Worm (Caenorhabditis elegans) whole organism, late embryonic: ENCODE measurements around the gene F38A6.5.

Source experiments
- dmd-4 ChIP-seq: sonication (generic microtip); optimal IDR thresholded peaks from 2 replicates; lab custom pipeline; 2016; ENCODE audit warnings: borderline replicate concordance, missing genetic modification characterization, missing compliant biosample characterization
- hlh-6 ChIP-seq: sonication (generic microtip); optimal IDR thresholded peaks from 2 replicates; lab custom pipeline; 2016; ENCODE audit warnings: missing genotype, missing genetic modification characterization, missing compliant biosample characterization
- lin-11 ChIP-seq: fragments of 200-800 bp; sonication (Bioruptor generic); optimal IDR thresholded peaks from 2 replicates; lab custom pipeline; 2018; ENCODE audit warnings: mild to moderate bottlenecking, missing genetic modification characterization, missing compliant biosample characterization
- madf-2 ChIP-seq: sonication (generic microtip); optimal IDR thresholded peaks from 2 replicates; lab custom pipeline; 2017; ENCODE audit warnings: missing genetic modification characterization, missing compliant biosample characterization
- nfya-1 ChIP-seq: sonication (generic microtip); optimal IDR thresholded peaks from 2 replicates; lab custom pipeline; 2017; ENCODE audit warnings: missing genetic modification characterization, mild to moderate bottlenecking, missing compliant biosample characterization, antibody characterized with exemption, moderate library complexity
- unc-42 ChIP-seq: sonication (generic microtip); optimal IDR thresholded peaks from 2 replicates; lab custom pipeline; 2016; ENCODE audit warnings: missing genotype, missing genetic modification characterization, missing compliant biosample characterization

DNA sequence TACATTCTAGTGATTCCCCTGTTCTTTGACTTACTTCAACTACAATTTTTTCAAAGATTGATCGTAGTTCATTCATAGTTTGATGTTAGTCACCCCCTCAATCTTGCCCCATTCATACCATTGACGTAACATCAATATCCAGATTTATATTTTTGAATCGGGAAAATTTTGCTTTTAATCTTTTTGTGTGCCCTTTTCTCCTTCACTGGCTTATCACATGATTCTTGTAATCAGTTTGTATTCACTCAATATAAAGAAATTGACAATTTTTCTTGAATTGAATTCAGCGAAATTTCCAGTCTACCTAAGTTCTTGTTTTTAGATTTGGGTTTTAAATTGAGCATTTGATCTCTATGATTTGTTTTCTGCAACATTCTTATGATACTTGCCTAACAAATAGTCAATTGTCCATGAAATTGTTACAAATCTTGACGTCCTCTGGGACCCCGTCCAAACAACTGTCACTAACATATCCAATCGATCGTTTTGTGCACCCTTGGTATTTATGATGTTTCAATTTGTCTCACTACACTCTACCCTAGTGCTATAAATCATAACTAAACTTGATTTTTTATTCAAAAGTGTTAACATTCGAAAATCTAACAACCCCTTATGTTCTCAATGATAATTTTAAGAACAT is 6.3 kb upstream of the F38A6.5 start:
- TF ChIP-seq dmd-4 (tag; lab: Kevin White, UChicago) (no peak), nfya-1 (no peak), madf-2 (no peak), lin-11 (tag; lab: Kevin White, UChicago) (no peak), unc-42 (tag; lab: Kevin White, UChicago) (no peak), hlh-6 (tag; lab: Kevin White, UChicago) (no peak)
